Worm (Caenorhabditis elegans) whole organism, early embryonic: ENCODE measurements around the gene chkr-1.
"Not testable (repeated sequence)": the region's sequence is repeated elsewhere in the genome, so short reads cannot be mapped to it uniquely, and the experiment has no call there.

Experiments
- B0310.2 ChIP-seq: sonication (generic microtip); optimal IDR thresholded peaks from 2 replicates; lab custom pipeline; 2016; ENCODE audit warnings: mild to moderate bottlenecking, missing genetic modification characterization, missing compliant biosample characterization
- ama-1 ChIP-seq: fragments of 150-350 bp; optimal IDR thresholded peaks from 2 replicates; lab custom pipeline; 2014
- ets-7 ChIP-seq: sonication (generic microtip); optimal IDR thresholded peaks from 2 replicates; lab custom pipeline; 2016; ENCODE audit warnings: missing genotype, missing genetic modification characterization, missing compliant biosample characterization
- hmbx-1 ChIP-seq: sonication (generic microtip); optimal IDR thresholded peaks from 2 replicates; lab custom pipeline; 2016; ENCODE audit warnings: mild to moderate bottlenecking, missing genetic modification characterization, missing compliant biosample characterization
- hmg-4 ChIP-seq: fragments of 200-800 bp; sonication (Bioruptor generic); optimal IDR thresholded peaks from 2 replicates; lab custom pipeline; 2018; ENCODE audit warnings: mild to moderate bottlenecking, missing genetic modification characterization, missing compliant biosample characterization
- hnd-1 ChIP-seq: sonication (generic microtip); optimal IDR thresholded peaks from 2 replicates; lab custom pipeline; 2016; ENCODE audit warnings: missing genetic modification characterization, missing compliant biosample characterization
- tbx-37 ChIP-seq: fragments of 200-800 bp; sonication (Bioruptor generic); conservative IDR thresholded peaks from 2 replicates; pipeline ENCODE4 v1.3.6; 2022; ENCODE audit warnings: missing genetic modification reagents, missing genetic modification characterization, missing compliant biosample characterization

DNA sequence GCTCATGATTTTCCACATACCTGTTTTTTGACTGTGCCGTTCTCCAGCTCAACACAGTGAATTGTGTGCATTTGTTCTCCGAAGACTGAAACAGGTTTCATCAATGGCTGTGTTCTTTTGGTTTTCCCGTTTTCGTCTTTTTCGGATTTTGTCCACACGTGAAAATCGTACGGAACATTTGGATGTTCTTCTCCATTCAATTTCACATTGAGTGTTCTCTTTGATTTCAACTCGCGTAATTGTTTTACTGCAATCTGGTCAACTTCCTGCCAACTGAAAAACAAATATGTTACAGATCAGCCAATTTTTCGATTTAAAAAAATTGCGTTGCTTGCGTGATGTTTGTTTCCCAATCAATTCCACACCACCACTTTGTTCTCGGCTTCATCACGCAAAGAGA, 46.9 kb downstream of the chkr-1 start, which contains the start of gene AC8.3:
- not testable (repeated sequence) for TF ChIP-seq ama-1 (lab: Kevin White, UChicago); ets-7 (tag; lab: Kevin White, UChicago); B0310.2 (tag; lab: Kevin White, UChicago); tbx-37 (GFP tag; lab: Robert Waterston, UW); hmbx-1; hnd-1 (tag; lab: Kevin White, UChicago); hmg-4
